Fruit fly (Drosophila melanogaster) whole organism, prepupa: ENCODE data around the gene Dhc62B.

Source experiments
- esn ChIP-seq: fragments of 200-800 bp; sonication (Bioruptor generic); optimal IDR thresholded peaks from 2 replicates; lab custom pipeline; 2016; ENCODE audit warnings: missing biosample characterization, mild to moderate bottlenecking, missing genetic modification characterization, moderate library complexity
- net ChIP-seq: fragments of 200-800 bp; sonication (Bioruptor generic); optimal IDR thresholded peaks from 3 replicates; lab custom pipeline; 2016; ENCODE audit warnings: missing biosample characterization, missing genetic modification characterization

dm6 chr3L:1777249-1777648, 5.7 kb upstream of the Dhc62B start, which contains the start of the genes CG2021 and mRpL46:
- TF ChIP-seq net (GFP tag; lab: Kevin White, UChicago), result no peak
- TF ChIP-seq esn (GFP tag; lab: Kevin White, UChicago), result no peak
